Fruit fly (Drosophila melanogaster) whole organism, embryonic: ENCODE data around the gene CG5846.
A peak's percentile ranks its signal among the peaks of the same experiment; 100 is the strongest.

Experiments
- ATbp ChIP-seq: fragments of 200-800 bp; sonication (Bioruptor generic); optimal IDR thresholded peaks from 2 replicates; lab custom pipeline; 2017; ENCODE audit warnings: missing biosample characterization, mild to moderate bottlenecking, missing genetic modification characterization, missing genetic modification reagents
- Ada2b ChIP-seq: fragments of 200-800 bp; sonication (Bioruptor generic); IDR thresholded peaks from 2 replicates; pipeline ENCODE4 v1.3.6; 2022; ENCODE audit warnings: missing biosample characterization, missing genetic modification characterization
- CG10147 ChIP-seq: fragments of 200-800 bp; sonication (Bioruptor generic); optimal IDR thresholded peaks from 2 replicates; lab custom pipeline; 2019; ENCODE audit warnings: missing biosample characterization, mild to moderate bottlenecking, missing genetic modification characterization, moderate library complexity
- CG10274 ChIP-seq: fragments of 200-800 bp; sonication (Bioruptor generic); optimal IDR thresholded peaks from 3 replicates; lab custom pipeline; 2017; ENCODE audit warnings: missing biosample characterization, mild to moderate bottlenecking, missing genetic modification characterization
- CG10543 ChIP-seq: fragments of 200-800 bp; sonication (Bioruptor generic); optimal IDR thresholded peaks from 3 replicates; lab custom pipeline; 2017; ENCODE audit warnings: missing biosample characterization, mild to moderate bottlenecking, missing genetic modification characterization, moderate library complexity
- CG11695 ChIP-seq: fragments of 200-800 bp; sonication (Bioruptor generic); IDR thresholded peaks from 3 replicates; pipeline ENCODE4 v1.3.6; 2022; ENCODE audit warnings: missing biosample characterization, missing genetic modification characterization
- CG11696 ChIP-seq: fragments of 200-800 bp; sonication (Bioruptor generic); IDR thresholded peaks from 2 replicates; pipeline ENCODE4 v1.3.6; 2022; ENCODE audit warnings: missing biosample characterization, missing genetic modification characterization
- CG12071 ChIP-seq: fragments of 200-800 bp; sonication (Bioruptor generic); optimal IDR thresholded peaks from 3 replicates; lab custom pipeline; 2018; ENCODE audit warnings: missing biosample characterization, mild to moderate bottlenecking, missing genetic modification characterization
- CG12659 ChIP-seq: fragments of 200-800 bp; sonication (Bioruptor generic); optimal IDR thresholded peaks from 3 replicates; lab custom pipeline; 2017; ENCODE audit warnings: mild to moderate bottlenecking, missing biosample characterization, missing genetic modification reagents, missing genetic modification characterization
- CG12744 ChIP-seq: fragments of 200-800 bp; sonication (Bioruptor generic); optimal IDR thresholded peaks from 2 replicates; lab custom pipeline; 2016; ENCODE audit warnings: missing biosample characterization, missing genetic modification characterization
- CG13296 ChIP-seq: fragments of 200-800 bp; sonication (Bioruptor generic); optimal IDR thresholded peaks from 3 replicates; lab custom pipeline; 2018; ENCODE audit warnings: missing biosample characterization, mild to moderate bottlenecking, missing genetic modification characterization
- CG14441 ChIP-seq: fragments of 200-800 bp; sonication (Bioruptor generic); IDR thresholded peaks from 2 replicates; pipeline ENCODE4 v1.3.6; 2022; ENCODE audit warnings: missing biosample characterization, missing genetic modification characterization
- CG14667 ChIP-seq: fragments of 200-800 bp; sonication (Bioruptor generic); IDR thresholded peaks from 2 replicates; pipeline ENCODE4 v1.3.6; 2022; ENCODE audit warnings: missing biosample characterization, missing genetic modification characterization
- CG15011 ChIP-seq: fragments of 200-800 bp; sonication (Bioruptor generic); optimal IDR thresholded peaks from 3 replicates; lab custom pipeline; 2018; ENCODE audit warnings: missing biosample characterization, mild to moderate bottlenecking, missing genetic modification characterization
- CG15514 ChIP-seq: fragments of 200-800 bp; sonication (Bioruptor generic); optimal IDR thresholded peaks from 3 replicates; lab custom pipeline; 2017; ENCODE audit warnings: missing biosample characterization, missing genetic modification characterization, mild to moderate bottlenecking, moderate library complexity, missing genetic modification reagents
- CG17802 ChIP-seq: fragments of 200-800 bp; sonication (Bioruptor generic); optimal IDR thresholded peaks from 2 replicates; lab custom pipeline; 2018; ENCODE audit warnings: missing biosample characterization, mild to moderate bottlenecking, missing genetic modification characterization, moderate library complexity
- CG18011 ChIP-seq: fragments of 200-800 bp; sonication (Bioruptor generic); optimal IDR thresholded peaks from 2 replicates; lab custom pipeline; 2017; ENCODE audit warnings: missing biosample characterization, missing genetic modification characterization, mild to moderate bottlenecking, moderate library complexity, missing genotype
- CG18599 ChIP-seq: fragments of 200-800 bp; sonication (Bioruptor generic); optimal IDR thresholded peaks from 3 replicates; lab custom pipeline; 2017; ENCODE audit warnings: missing biosample characterization, missing genetic modification characterization, mild to moderate bottlenecking, moderate library complexity, missing genetic modification reagents
- CG2202 ChIP-seq: fragments of 200-800 bp; sonication (Bioruptor generic); optimal IDR thresholded peaks from 2 replicates; lab custom pipeline; 2018; ENCODE audit warnings: missing biosample characterization, mild to moderate bottlenecking, missing genetic modification characterization
- CG34376 ChIP-seq: fragments of 200-800 bp; sonication (Bioruptor generic); optimal IDR thresholded peaks from 2 replicates; lab custom pipeline; 2018; ENCODE audit warnings: missing biosample characterization, mild to moderate bottlenecking, missing genetic modification characterization
- CG3995 ChIP-seq: fragments of 200-800 bp; sonication (Bioruptor generic); optimal IDR thresholded peaks from 3 replicates; lab custom pipeline; 2016; ENCODE audit warnings: missing biosample characterization, missing genetic modification characterization
- CG4730 ChIP-seq: fragments of 200-800 bp; sonication (Bioruptor generic); IDR thresholded peaks from 2 replicates; pipeline ENCODE4 v1.3.6; 2022; ENCODE audit warnings: missing biosample characterization, missing genetic modification characterization
- CrebB ChIP-seq: fragments of 200-800 bp; sonication (Bioruptor generic); optimal IDR thresholded peaks from 3 replicates; lab custom pipeline; 2018; ENCODE audit warnings: missing biosample characterization, mild to moderate bottlenecking, missing genetic modification characterization
- GATAe ChIP-seq: fragments of 200-800 bp; sonication (Bioruptor generic); conservative IDR thresholded peaks from 2 replicates; pipeline ENCODE4 v1.3.6; 2022; ENCODE audit warnings: missing biosample characterization, missing genetic modification characterization
- HmgZ ChIP-seq: fragments of 200-800 bp; sonication (Bioruptor generic); optimal IDR thresholded peaks from 2 replicates; lab custom pipeline; 2018; ENCODE audit warnings: missing biosample characterization, mild to moderate bottlenecking, missing genetic modification characterization
- Hr78 ChIP-seq, 2 experiments: fragments of 200-800 bp in 1 of 2; fragments of >200 bp in 1 of 2; sonication (Bioruptor generic) in 1 of 2; optimal IDR thresholded peaks; 2 replicates each; lab custom pipeline; 2017 to 2019; ENCODE audit warnings: missing biosample characterization in 2 of 2, missing genetic modification characterization in 2 of 2, mild to moderate bottlenecking in 1 of 2, moderate library complexity in 1 of 2
- Med ChIP-seq: fragments of 200-800 bp; sonication (Bioruptor generic); peaks from one replicate; lab custom pipeline; 2016; ENCODE audit warnings: missing biosample characterization, missing genetic modification characterization, mild to moderate bottlenecking, inconsistent platforms, moderate library complexity
- Meics ChIP-seq: fragments of 200-800 bp; sonication (Bioruptor generic); optimal IDR thresholded peaks from 2 replicates; lab custom pipeline; 2017; ENCODE audit warnings: missing biosample characterization, mild to moderate bottlenecking, missing genetic modification characterization
- Neu2 ChIP-seq: fragments of 200-800 bp; sonication (Bioruptor generic); optimal IDR thresholded peaks from 3 replicates; lab custom pipeline; 2016; ENCODE audit warnings: missing biosample characterization, missing genetic modification characterization, borderline replicate concordance
- Oli ChIP-seq: fragments of 200-800 bp; sonication (Bioruptor generic); optimal IDR thresholded peaks from 2 replicates; lab custom pipeline; 2018; ENCODE audit warnings: missing biosample characterization, mild to moderate bottlenecking, missing genetic modification characterization, moderate library complexity
- Poxn ChIP-seq: fragments of 200-800 bp; sonication (Bioruptor generic); IDR thresholded peaks from 2 replicates; pipeline ENCODE4 v1.3.6; 2022; ENCODE audit warnings: missing biosample characterization, missing genetic modification characterization
- Ptx1 ChIP-seq: fragments of 200-800 bp; sonication (Bioruptor generic); IDR thresholded peaks from 2 replicates; pipeline ENCODE4 v1.3.6; 2022; ENCODE audit warnings: missing biosample characterization, missing genetic modification characterization
- Sin3A ChIP-seq: fragments of >200 bp; optimal IDR thresholded peaks from 2 replicates; lab custom pipeline; 2018
- br ChIP-seq: fragments of >200 bp; optimal IDR thresholded peaks from 2 replicates; lab custom pipeline; 2017
- cato ChIP-seq: fragments of 200-800 bp; sonication (Bioruptor generic); optimal IDR thresholded peaks from 2 replicates; lab custom pipeline; 2016; ENCODE audit warnings: missing biosample characterization, missing genetic modification characterization, borderline replicate concordance
- corto ChIP-seq: fragments of 200-800 bp; sonication (Bioruptor generic); optimal IDR thresholded peaks from 2 replicates; lab custom pipeline; 2016; ENCODE audit warnings: missing biosample characterization, mild to moderate bottlenecking, missing genetic modification characterization, moderate library complexity
- exex ChIP-seq: fragments of 200-800 bp; sonication (Bioruptor generic); optimal IDR thresholded peaks from 4 replicates; lab custom pipeline; 2018; ENCODE audit warnings: missing biosample characterization, mild to moderate bottlenecking, missing genetic modification characterization, moderate library complexity
- fd3F ChIP-seq: fragments of 200-800 bp; sonication (Bioruptor generic); optimal IDR thresholded peaks from 2 replicates; lab custom pipeline; 2018; ENCODE audit warnings: missing biosample characterization, mild to moderate bottlenecking, missing genetic modification characterization, moderate library complexity
- ftz-f1 ChIP-seq: fragments of 200-800 bp; sonication (Bioruptor generic); optimal IDR thresholded peaks from 2 replicates; lab custom pipeline; 2016; ENCODE audit warnings: missing biosample characterization, missing genetic modification characterization
- gcm ChIP-seq: fragments of 200-800 bp; sonication (Bioruptor generic); optimal IDR thresholded peaks from 2 replicates; lab custom pipeline; 2019; ENCODE audit warnings: missing biosample characterization, mild to moderate bottlenecking, missing genetic modification characterization, moderate library complexity
- hth ChIP-seq: fragments of >200 bp; optimal IDR thresholded peaks from 2 replicates; lab custom pipeline; 2017; ENCODE audit warnings: inconsistent platforms
- kah ChIP-seq: fragments of 200-800 bp; sonication (Bioruptor generic); optimal IDR thresholded peaks from 2 replicates; lab custom pipeline; 2018; ENCODE audit warnings: missing biosample characterization, mild to moderate bottlenecking, missing genetic modification characterization
- luna ChIP-seq: fragments of 200-800 bp; sonication (Bioruptor generic); optimal IDR thresholded peaks from 2 replicates; lab custom pipeline; 2016; ENCODE audit warnings: missing biosample characterization, missing genetic modification characterization
- nom ChIP-seq: fragments of 200-800 bp; sonication (Bioruptor generic); optimal IDR thresholded peaks from 2 replicates; lab custom pipeline; 2017; ENCODE audit warnings: missing biosample characterization, missing genetic modification characterization, mild to moderate bottlenecking, moderate library complexity, missing genetic modification reagents
- odd ChIP-seq: fragments of 200-800 bp; sonication (Bioruptor generic); optimal IDR thresholded peaks from 2 replicates; lab custom pipeline; 2017; ENCODE audit warnings: missing biosample characterization, mild to moderate bottlenecking, missing genetic modification characterization
- schlank ChIP-seq: fragments of 200-800 bp; sonication (Bioruptor generic); optimal IDR thresholded peaks from 2 replicates; lab custom pipeline; 2018; ENCODE audit warnings: missing biosample characterization, mild to moderate bottlenecking, missing genetic modification characterization
- sd ChIP-seq: fragments of 200-800 bp; sonication (Bioruptor generic); optimal IDR thresholded peaks from 3 replicates; lab custom pipeline; 2018; ENCODE audit warnings: missing biosample characterization, mild to moderate bottlenecking, missing genetic modification characterization, moderate library complexity
- sim ChIP-seq: fragments of 200-800 bp; sonication (Bioruptor generic); IDR thresholded peaks from 2 replicates; pipeline ENCODE4 v1.3.6; 2022; ENCODE audit warnings: missing biosample characterization, missing genetic modification characterization
- vnd ChIP-seq: fragments of 200-800 bp; sonication (Bioruptor generic); IDR thresholded peaks from 3 replicates; pipeline ENCODE4 v1.3.6; 2022; ENCODE audit warnings: missing biosample characterization, missing genetic modification characterization; ENCODE audit not compliant: partially characterized antibody

Gene CG5846

dm6 chr2L:9947738-9948519 is 9.1 kb downstream of the CG5846 start (continued):
- no peak for TF ChIP-seq CG18011 (GFP tag; lab: Kevin White, UChicago)
- TF ChIP-seq Med (GFP tag; lab: Kevin White, UChicago) = peak; percentile 56
- no peak for TF ChIP-seq CG11695 (GFP tag; lab: Robert Waterston, UW)
- TF ChIP-seq odd (GFP tag; lab: Kevin White, UChicago) = no peak
- TF ChIP-seq nom (GFP tag; lab: Kevin White, UChicago) = peak; percentile 4
- TF ChIP-seq CG10147 (GFP tag; lab: Kevin White, UChicago) = no peak
- no peak for TF ChIP-seq CG4730 (GFP tag; lab: Robert Waterston, UW)
- TF ChIP-seq br = no peak
- TF ChIP-seq sim = no peak
- no peak for TF ChIP-seq CG12659 (GFP tag; lab: Kevin White, UChicago)
- no peak for TF ChIP-seq ATbp (GFP tag; lab: Kevin White, UChicago)
- no peak for TF ChIP-seq CG12744 (GFP tag; lab: Kevin White, UChicago)
- TF ChIP-seq exex (tag; lab: Kevin White, UChicago) = peak; percentile 84
- TF ChIP-seq CG10274 = no peak
- no peak for TF ChIP-seq CG17802 (tag; lab: Kevin White, UChicago)
- TF ChIP-seq GATAe (GFP tag; lab: Robert Waterston, UW) = 0 out of 2 replicates have a peak, but pooled peaks have one; percentile 20
- no peak for TF ChIP-seq fd3F (GFP tag; lab: Kevin White, UChicago)
- TF ChIP-seq Sin3A (lab: Kevin White, UChicago) = no peak
- TF ChIP-seq CrebB (tag; lab: Kevin White, UChicago) = no peak
- TF ChIP-seq gcm (GFP tag; lab: Kevin White, UChicago) = no peak
- TF ChIP-seq CG10543 (GFP tag; lab: Kevin White, UChicago) = peak; percentile 27
- no peak for TF ChIP-seq schlank
- no peak for TF ChIP-seq CG14667 (GFP tag; lab: Robert Waterston, UW)
- TF ChIP-seq luna = no peak
- TF ChIP-seq Hr78 (GFP tag; optimal IDR thresholded peaks at IDR 0.05; lab: Kevin White, UChicago) = peak in 1 of 2 experiments; percentile 77
- TF ChIP-seq CG3995 (GFP tag; lab: Kevin White, UChicago) = peak; percentile 13
- TF ChIP-seq CG18599 = peak; percentile 8
- TF ChIP-seq Meics (GFP tag; lab: Kevin White, UChicago) = peak; percentile 9
- TF ChIP-seq Ptx1 (GFP tag; lab: Robert Waterston, UW) = no peak
- no peak for TF ChIP-seq CG11696 (GFP tag; lab: Robert Waterston, UW)
- no peak for TF ChIP-seq CG13296
- TF ChIP-seq CG14441 (GFP tag; lab: Robert Waterston, UW) = peak; percentile 30; the same call in 1 of the 2 replicates
- peak; percentile 69 for TF ChIP-seq CG34376 (GFP tag; lab: Kevin White, UChicago)
- no peak for TF ChIP-seq hth (lab: Kevin White, UChicago)
- TF ChIP-seq vnd = no peak
- peak; percentile 88 for TF ChIP-seq sd (tag; lab: Kevin White, UChicago)
- peak; percentile 8 for TF ChIP-seq HmgZ (tag; lab: Kevin White, UChicago)
- TF ChIP-seq CG2202 (tag; lab: Kevin White, UChicago) = no peak
- no peak for TF ChIP-seq cato (GFP tag; lab: Kevin White, UChicago)
- TF ChIP-seq CG15011 (GFP tag; lab: Kevin White, UChicago) = no peak
- TF ChIP-seq Neu2 (GFP tag; lab: Kevin White, UChicago) = no peak
- TF ChIP-seq Ada2b = no peak
- no peak for TF ChIP-seq kah (GFP tag; lab: Kevin White, UChicago)
- TF ChIP-seq CG12071 = no peak
- no peak for TF ChIP-seq ftz-f1 (GFP tag; lab: Kevin White, UChicago)
- TF ChIP-seq CG15514 (GFP tag; lab: Kevin White, UChicago) = no peak
- TF ChIP-seq Poxn = no peak
- peak; percentile 67 for TF ChIP-seq corto
- TF ChIP-seq Oli = no peak
